Worm (Caenorhabditis elegans) whole organism, L4 larva: Measurements from ENCODE around the gene tufm-1.

ENCODE experiments used
- D1046.2 ChIP-seq: fragments of 200-800 bp; sonication (Bioruptor generic); IDR thresholded peaks from 2 replicates; pipeline ENCODE4 v1.3.6; 2022; ENCODE audit warnings: missing genetic modification characterization, missing compliant biosample characterization
- F26F4.8 ChIP-seq: fragments of 200-800 bp; sonication (Bioruptor generic); conservative IDR thresholded peaks from 2 replicates; pipeline ENCODE4 v1.3.6; 2022; ENCODE audit warnings: missing genetic modification characterization, missing compliant biosample characterization
- F37D6.2 ChIP-seq: sonication (generic microtip); optimal IDR thresholded peaks from 2 replicates; lab custom pipeline; 2016; ENCODE audit warnings: mild to moderate bottlenecking, missing genetic modification characterization, missing compliant biosample characterization
- F44E2.7 ChIP-seq: fragments of 200-800 bp; sonication (Bioruptor generic); IDR thresholded peaks from 2 replicates; pipeline ENCODE4 v2.1.2; 2022; ENCODE audit warnings: missing genetic modification characterization, missing compliant biosample characterization
- R02D3.7 ChIP-seq: fragments of 150-350 bp; sonication (generic microtip); optimal IDR thresholded peaks from 3 replicates; lab custom pipeline; 2014; ENCODE audit warnings: missing biosample characterization, missing genetic modification characterization
- T26A8.4 ChIP-seq: fragments of 200-800 bp; sonication (Bioruptor generic); IDR thresholded peaks from 2 replicates; pipeline ENCODE4 v1.3.6; 2022; ENCODE audit warnings: missing genetic modification characterization, missing compliant biosample characterization
- Y105C5A.15 ChIP-seq: fragments of 200-800 bp; sonication (Bioruptor generic); IDR thresholded peaks from 2 replicates; pipeline ENCODE4 v1.3.6; 2022; ENCODE audit warnings: missing genetic modification characterization, missing compliant biosample characterization
- Y5F2A.4 ChIP-seq: fragments of 200-800 bp; sonication (Bioruptor generic); optimal IDR thresholded peaks from 2 replicates; lab custom pipeline; 2018; ENCODE audit warnings: mild to moderate bottlenecking, missing genetic modification characterization, missing compliant biosample characterization
- Y75B8A.6 ChIP-seq: fragments of 200-800 bp; sonication (Bioruptor generic); IDR thresholded peaks from 2 replicates; pipeline ENCODE4 v1.3.6; 2022; ENCODE audit warnings: missing genetic modification reagents, missing genetic modification characterization, missing compliant biosample characterization
- aly-2 ChIP-seq: sonication (generic microtip); optimal IDR thresholded peaks from 2 replicates; lab custom pipeline; 2018; ENCODE audit warnings: missing biosample characterization, missing genetic modification characterization
- ama-1 ChIP-seq: fragments of 150-350 bp; optimal IDR thresholded peaks from 2 replicates; lab custom pipeline; 2014; ENCODE audit warnings: inconsistent platforms, mixed read lengths
- attf-4 ChIP-seq: sonication (generic microtip); optimal IDR thresholded peaks from 3 replicates; lab custom pipeline; 2017; ENCODE audit warnings: missing biosample characterization, missing genetic modification characterization
- ceh-20 ChIP-seq: fragments of 200-800 bp; sonication (Bioruptor generic); IDR thresholded peaks from 2 replicates; pipeline ENCODE4 v1.3.6; 2022; ENCODE audit warnings: missing genetic modification reagents, missing genetic modification characterization, missing compliant biosample characterization
- ceh-28 ChIP-seq: fragments of 150-350 bp; optimal IDR thresholded peaks from 2 replicates; lab custom pipeline; 2014; ENCODE audit warnings: missing biosample characterization, missing genetic modification reagents, missing genetic modification characterization
- ceh-62 ChIP-seq: sonication (generic microtip); optimal IDR thresholded peaks from 2 replicates; lab custom pipeline; 2017; ENCODE audit warnings: missing biosample characterization, missing genetic modification characterization
- ceh-82 ChIP-seq: sonication (generic microtip); optimal IDR thresholded peaks from 2 replicates; lab custom pipeline; 2017; ENCODE audit warnings: missing biosample characterization, missing genetic modification characterization
- daf-12 ChIP-seq: fragments of 150-350 bp; optimal IDR thresholded peaks from 2 replicates; lab custom pipeline; 2014; ENCODE audit warnings: missing biosample characterization, missing genetic modification reagents, missing genetic modification characterization
- daf-8 ChIP-seq: fragments of 200-800 bp; sonication (Bioruptor generic); IDR thresholded peaks from 2 replicates; pipeline ENCODE4 v1.3.6; 2022; ENCODE audit warnings: missing genetic modification characterization, missing compliant biosample characterization
- dve-1 ChIP-seq: sonication (generic microtip); optimal IDR thresholded peaks from 2 replicates; lab custom pipeline; 2017; ENCODE audit warnings: antibody characterized with exemption, mild to moderate bottlenecking, missing genetic modification characterization, missing compliant biosample characterization; ENCODE audit not compliant: insufficient read depth
- fos-1 ChIP-seq: fragments of 150-350 bp; optimal IDR thresholded peaks from 2 replicates; lab custom pipeline; 2014; ENCODE audit warnings: missing biosample characterization, missing genetic modification characterization
- gei-8 ChIP-seq: fragments of 200-800 bp; sonication (Bioruptor generic); optimal IDR thresholded peaks from 2 replicates; lab custom pipeline; 2018; ENCODE audit warnings: mild to moderate bottlenecking, missing genetic modification characterization, missing compliant biosample characterization
- hlh-11 ChIP-seq: fragments of 200-800 bp; sonication (Bioruptor generic); optimal IDR thresholded peaks from 2 replicates; lab custom pipeline; 2018; ENCODE audit warnings: mild to moderate bottlenecking, missing genetic modification characterization, missing compliant biosample characterization
- hmg-1.1 ChIP-seq: fragments of 200-800 bp; sonication (Bioruptor generic); IDR thresholded peaks from 2 replicates; pipeline ENCODE4 v1.3.6; 2022; ENCODE audit warnings: missing genetic modification reagents, missing genetic modification characterization, missing compliant biosample characterization
- lin-1 ChIP-seq: fragments of 200-800 bp; sonication (Bioruptor generic); IDR thresholded peaks from 2 replicates; pipeline ENCODE4 v1.3.6; 2022; ENCODE audit warnings: missing genetic modification reagents, missing genetic modification characterization, missing compliant biosample characterization
- lin-15B ChIP-seq: fragments of 150-350 bp; sonication (generic microtip); optimal IDR thresholded peaks from 3 replicates; lab custom pipeline; 2014; ENCODE audit warnings: missing biosample characterization, missing genetic modification characterization
- lin-29 ChIP-seq: fragments of 200-800 bp; sonication (Bioruptor generic); IDR thresholded peaks from 2 replicates; pipeline ENCODE4 v1.3.6; 2022; ENCODE audit warnings: missing genetic modification reagents, missing genetic modification characterization, missing compliant biosample characterization
- lin-38 ChIP-seq: fragments of 200-800 bp; sonication (Bioruptor generic); IDR thresholded peaks from 2 replicates; pipeline ENCODE4 v1.3.6; 2022; ENCODE audit warnings: missing genetic modification reagents, missing genetic modification characterization, missing compliant biosample characterization
- lir-3 ChIP-seq: sonication (generic microtip); optimal IDR thresholded peaks from 2 replicates; lab custom pipeline; 2016; ENCODE audit warnings: mild to moderate bottlenecking, missing genetic modification characterization, missing compliant biosample characterization
- lsy-2 ChIP-seq, 2 experiments: fragments of 150-350 bp in 1 of 2; sonication (generic microtip) in 1 of 2; optimal IDR thresholded peaks; 2 replicates each; lab custom pipeline; 2014 to 2017; ENCODE audit warnings: missing biosample characterization in 2 of 2, missing genetic modification characterization in 2 of 2
- mdl-1 ChIP-seq, 2 experiments: fragments of 150-350 bp in 1 of 2; sonication (generic microtip) in 1 of 2; optimal IDR thresholded peaks; 2 replicates each; lab custom pipeline; 2014 to 2017; ENCODE audit warnings: missing biosample characterization in 2 of 2, missing genetic modification characterization in 2 of 2
- mdt-29 ChIP-seq: fragments of 200-800 bp; sonication (Bioruptor generic); IDR thresholded peaks from 2 replicates; pipeline ENCODE4 v1.3.6; 2022; ENCODE audit warnings: missing genetic modification reagents, missing genetic modification characterization, missing compliant biosample characterization
- nhr-10 ChIP-seq: fragments of 150-350 bp; optimal IDR thresholded peaks from 2 replicates; lab custom pipeline; 2014; ENCODE audit warnings: missing biosample characterization, missing genetic modification characterization
- nhr-102 ChIP-seq: sonication (generic microtip); optimal IDR thresholded peaks from 2 replicates; lab custom pipeline; 2016; ENCODE audit warnings: mild to moderate bottlenecking, missing genetic modification characterization, moderate library complexity, missing compliant biosample characterization
- nhr-11 ChIP-seq: fragments of 150-350 bp; optimal IDR thresholded peaks from 2 replicates; lab custom pipeline; 2014; ENCODE audit warnings: missing biosample characterization, missing genetic modification characterization
- nhr-111 ChIP-seq: fragments of 200-800 bp; sonication (Bioruptor generic); optimal IDR thresholded peaks from 2 replicates; lab custom pipeline; 2018; ENCODE audit warnings: mild to moderate bottlenecking, missing genetic modification characterization, missing compliant biosample characterization
- nhr-25 ChIP-seq: sonication (generic microtip); optimal IDR thresholded peaks from 2 replicates; lab custom pipeline; 2017; ENCODE audit warnings: missing genetic modification characterization, mild to moderate bottlenecking, missing compliant biosample characterization, antibody characterized with exemption, moderate library complexity, borderline replicate concordance; ENCODE audit not compliant: insufficient read depth
- nhr-28 ChIP-seq: fragments of 150-350 bp; optimal IDR thresholded peaks from 2 replicates; lab custom pipeline; 2014; ENCODE audit warnings: missing biosample characterization, missing genetic modification characterization
- nhr-48 ChIP-seq: sonication (generic microtip); optimal IDR thresholded peaks from 2 replicates; lab custom pipeline; 2016; ENCODE audit warnings: mild to moderate bottlenecking, missing genetic modification characterization, missing compliant biosample characterization
- pha-4 ChIP-seq, 2 experiments: fragments of 150-350 bp in 1 of 2; fragments of 200-800 bp in 1 of 2; sonication (Bioruptor generic) in 1 of 2; IDR thresholded peaks in 1 of 2; optimal IDR thresholded peaks in 1 of 2; 2 replicates each; pipeline versions ENCODE4 v1.3.6 to Lab custom; 2014 to 2022; ENCODE audit warnings: missing genetic modification characterization in 2 of 2, missing genetic modification reagents in 2 of 2, missing biosample characterization in 1 of 2, missing compliant biosample characterization in 1 of 2
- php-3 ChIP-seq: fragments of 200-800 bp; sonication (Bioruptor generic); IDR thresholded peaks from 2 replicates; pipeline ENCODE4 v1.3.6; 2022; ENCODE audit warnings: missing genetic modification reagents, missing genetic modification characterization, missing compliant biosample characterization
- set-16 ChIP-seq: fragments of 200-800 bp; sonication (Bioruptor generic); IDR thresholded peaks from 2 replicates; pipeline ENCODE4 v1.3.6; 2022; ENCODE audit warnings: missing genetic modification reagents, missing genetic modification characterization, missing compliant biosample characterization
- snpc-1.2 ChIP-seq: fragments of 200-800 bp; sonication (Bioruptor generic); IDR thresholded peaks from 2 replicates; pipeline ENCODE4 v1.3.6; 2022; ENCODE audit warnings: missing genetic modification reagents, missing genetic modification characterization, missing compliant biosample characterization
- spr-3 ChIP-seq: fragments of 200-800 bp; sonication (Bioruptor generic); optimal IDR thresholded peaks from 2 replicates; lab custom pipeline; 2018; ENCODE audit warnings: mild to moderate bottlenecking, missing genetic modification characterization, missing compliant biosample characterization
- unc-130 ChIP-seq: sonication (generic microtip); optimal IDR thresholded peaks from 2 replicates; lab custom pipeline; 2016; ENCODE audit warnings: missing genetic modification reagents, missing genetic modification characterization, missing compliant biosample characterization
- unc-62 ChIP-seq, 3 experiments: fragments of 150-350 bp in 1 of 3; sonication (generic microtip); optimal IDR thresholded peaks in 2 of 3; peaks in 1 of 3; 1 replicate in 1 of 3; 2 replicates in 2 of 3; lab custom pipeline; 2014 to 2017; ENCODE audit warnings: missing biosample characterization in 3 of 3, missing genetic modification characterization in 3 of 3, missing genetic modification reagents in 3 of 3, missing genotype in 1 of 3
- zfp-2 ChIP-seq: sonication (generic microtip); optimal IDR thresholded peaks from 2 replicates; lab custom pipeline; 2016; ENCODE audit warnings: mild to moderate bottlenecking, missing genetic modification characterization, missing compliant biosample characterization
- zfp-3 ChIP-seq: fragments of 200-800 bp; sonication (Bioruptor generic); conservative IDR thresholded peaks from 2 replicates; pipeline ENCODE4 v1.3.6; 2022; ENCODE audit warnings: missing genetic modification reagents, missing genetic modification characterization, missing compliant biosample characterization
- ztf-11 ChIP-seq: fragments of 150-350 bp; optimal IDR thresholded peaks from 2 replicates; lab custom pipeline; 2014; ENCODE audit warnings: missing biosample characterization, missing genetic modification characterization

The tufm-1 gene

ce11 chrIII:2786740-2787139, 28.0 kb downstream of the tufm-1 start, which contains the start of gene nduc-2:
TSS of gene nduc-2 (plus strand) at chrIII:2786852.
- 0 out of 2 replicates have a peak, but pooled peaks have one; percentile 19 for TF ChIP-seq D1046.2 (GFP tag; lab: Robert Waterston, UW)
- no peak for TF ChIP-seq nhr-111
- no peak for TF ChIP-seq nhr-48 (tag; lab: Kevin White, UChicago)
- no peak for TF ChIP-seq mdt-29 (GFP tag; lab: Robert Waterston, UW)
- TF ChIP-seq set-16 (GFP tag; lab: Robert Waterston, UW), result peak; percentile 62
- no peak for TF ChIP-seq nhr-102 (tag; lab: Kevin White, UChicago)
- peak; percentile 28; the same call in 1 of the 2 replicates for TF ChIP-seq pha-4 (GFP tag; IDR thresholded peaks at IDR 0.05; lab: Robert Waterston, UW)
- TF ChIP-seq pha-4 (tag; optimal IDR thresholded peaks at IDR 0.05; lab: Kevin White, UChicago), result no peak
- no peak for TF ChIP-seq attf-4 (tag; lab: Kevin White, UChicago)
- 0 out of 2 replicates have a peak, but pooled peaks have one; percentile 15 for TF ChIP-seq Y75B8A.6 (GFP tag; lab: Robert Waterston, UW)
- no peak for TF ChIP-seq ceh-20
- TF ChIP-seq R02D3.7 (tag; lab: Kevin White, UChicago), result no peak
- TF ChIP-seq ceh-82, result no peak
- TF ChIP-seq lin-29 (GFP tag; lab: Robert Waterston, UW), result 0 out of 2 replicates have a peak, but pooled peaks have one; percentile 13
- TF ChIP-seq ceh-62, result no peak
- TF ChIP-seq unc-62 (GFP tag; optimal IDR thresholded peaks at IDR 0.05 in 1 of 2; lab: Kevin White, UChicago), result peak in 1 of 2 experiments; percentile 13
- no peak for TF ChIP-seq unc-62 (tag; optimal IDR thresholded peaks at IDR 0.05; lab: Kevin White, UChicago)
- peak; percentile 29; the same call in 1 of the 2 replicates for TF ChIP-seq zfp-3 (GFP tag; lab: Robert Waterston, UW)
- no peak for TF ChIP-seq fos-1
- 0 out of 2 replicates have a peak, but pooled peaks have one; percentile 25 for TF ChIP-seq php-3 (GFP tag; lab: Robert Waterston, UW)
- no peak for TF ChIP-seq zfp-2 (tag; lab: Kevin White, UChicago)
- peak; percentile 66; the same call in 1 of the 2 replicates for TF ChIP-seq Y105C5A.15 (GFP tag; lab: Robert Waterston, UW)
- TF ChIP-seq aly-2 (tag; lab: Kevin White, UChicago), result no peak
- 0 out of 2 replicates have a peak, but pooled peaks have one; percentile 23 for TF ChIP-seq F26F4.8 (GFP tag; lab: Robert Waterston, UW)
- TF ChIP-seq ama-1 (lab: Kevin White, UChicago), result peak; percentile 41
- peak; percentile 67 for TF ChIP-seq lin-38 (GFP tag; lab: Robert Waterston, UW)
- peak; percentile 14 for TF ChIP-seq gei-8 (GFP tag; lab: Kevin White, UChicago)
- peak; percentile 44; the same call in 1 of the 2 replicates for TF ChIP-seq T26A8.4
- TF ChIP-seq snpc-1.2 (GFP tag; lab: Robert Waterston, UW), result no peak
- no peak for TF ChIP-seq lsy-2 (tag; optimal IDR thresholded peaks at IDR 0.05; lab: Kevin White, UChicago)
- TF ChIP-seq lin-1 (GFP tag; lab: Robert Waterston, UW), result 0 out of 2 replicates have a peak, but pooled peaks have one; percentile 7

DNA sequence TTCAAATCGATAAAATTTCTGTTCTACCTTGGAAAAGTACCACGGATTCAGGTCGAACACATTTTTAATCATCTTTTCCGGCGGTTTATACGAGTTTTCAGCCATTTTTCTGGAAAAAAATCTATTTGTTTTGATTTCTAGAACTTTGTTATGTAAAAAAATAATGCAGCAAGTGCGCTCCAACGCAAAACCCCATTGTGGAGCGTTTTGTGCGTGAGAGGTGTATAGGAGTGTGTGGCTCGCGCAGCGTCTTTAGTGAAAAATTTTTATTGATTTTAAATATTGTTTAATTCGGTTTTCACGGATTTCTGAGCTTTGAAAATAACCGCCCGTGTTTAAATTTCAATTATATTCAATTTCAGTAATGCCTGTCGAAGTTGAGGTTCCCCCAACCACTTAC, 28.9 kb downstream of the tufm-1 start, which contains the start of gene Y71H2AM.20:
TSS of gene Y71H2AM.20 (minus strand) at position 109 of the 400 bp plus-strand sequence.
- TF ChIP-seq Y5F2A.4 (GFP tag; lab: Kevin White, UChicago) (no peak), nhr-10 (tag; lab: Kevin White, UChicago) (peak; percentile 77), hlh-11 (tag; lab: Kevin White, UChicago) (peak; percentile 91), lir-3 (tag; lab: Kevin White, UChicago) (no peak), spr-3 (GFP tag; lab: Kevin White, UChicago) (peak; percentile 26), F44E2.7 (GFP tag; lab: Robert Waterston, UW) (no peak), ceh-28 (peak; percentile 66), ztf-11 (tag; lab: Kevin White, UChicago) (no peak), ceh-82 (no peak), Y75B8A.6 (GFP tag; lab: Robert Waterston, UW) (peak; percentile 61; the same call in 1 of the 2 replicates), unc-130 (GFP tag; lab: Kevin White, UChicago) (peak; percentile 91), lin-15B (peak; percentile 94), nhr-28 (peak; percentile 92), zfp-2 (tag; lab: Kevin White, UChicago) (peak; percentile 81), mdl-1 (tag; optimal IDR thresholded peaks at IDR 0.05; lab: Kevin White, UChicago) (peak in 1 of 2 experiments; percentile 79), dve-1 (tag; lab: Kevin White, UChicago) (peak; percentile 99), nhr-11 (tag; lab: Kevin White, UChicago) (peak; percentile 95), hmg-1.1 (GFP tag; lab: Robert Waterston, UW) (peak; percentile 94), daf-12 (tag; lab: Kevin White, UChicago) (no peak), ceh-62 (no peak), nhr-25 (tag; lab: Kevin White, UChicago) (peak; percentile 94), daf-8 (GFP tag; lab: Robert Waterston, UW) (no peak), fos-1 (no peak), zfp-3 (GFP tag; lab: Robert Waterston, UW) (peak; percentile 83), F37D6.2 (tag; lab: Kevin White, UChicago) (peak; percentile 86)
